Worm (Caenorhabditis elegans): ENCODE measurements around the gene F36H9.10.

Gene F36H9.10

DNA sequence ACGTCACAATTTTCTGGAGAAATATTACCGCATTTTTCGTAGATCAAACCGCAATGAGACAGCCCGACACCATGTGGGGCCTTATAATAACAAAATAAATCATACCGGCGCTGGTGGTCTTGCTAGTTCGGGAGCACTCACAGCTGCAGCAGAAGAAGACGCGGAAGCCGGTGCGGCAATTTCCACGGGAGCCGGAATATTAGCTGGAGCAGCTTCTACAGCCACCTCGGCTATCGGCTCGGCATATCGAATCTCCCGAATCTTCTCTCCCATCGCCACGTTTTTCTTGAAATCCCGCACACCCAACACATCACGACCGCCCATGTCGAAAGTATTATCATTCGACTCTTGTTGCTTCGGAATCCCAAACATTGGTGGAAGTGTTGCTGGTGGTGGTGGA, 26.5 kb downstream of the F36H9.10 start:
- TF ChIP-seq ztf-11 (tag; optimal IDR thresholded peaks at IDR 0.05), result no peak
- no peak for TF ChIP-seq mdl-1 (tag; optimal IDR thresholded peaks at IDR 0.05)
- no peak for TF ChIP-seq ceh-82 (tag; optimal IDR thresholded peaks at IDR 0.05)
- TF ChIP-seq aly-2 (tag; optimal IDR thresholded peaks at IDR 0.05), result no peak
- TF ChIP-seq sma-9 (GFP tag; optimal IDR thresholded peaks at IDR 0.05), result no peak
- TF ChIP-seq sma-9 (tag; optimal IDR thresholded peaks at IDR 0.05), result no peak
- no peak for TF ChIP-seq nhr-10 (tag; optimal IDR thresholded peaks at IDR 0.05)
- no peak for TF ChIP-seq nhr-11 (tag; optimal IDR thresholded peaks at IDR 0.05)
- TF ChIP-seq nhr-12 (tag; optimal IDR thresholded peaks at IDR 0.05), result no peak
- TF ChIP-seq nhr-237 (tag; optimal IDR thresholded peaks at IDR 0.05), result no peak
- no peak for TF ChIP-seq R02D3.7 (tag; optimal IDR thresholded peaks at IDR 0.05)
- no peak for TF ChIP-seq lin-39 (tag; optimal IDR thresholded peaks at IDR 0.05)
- no peak for TF ChIP-seq egl-27 (tag; optimal IDR thresholded peaks at IDR 0.05)
- no peak for TF ChIP-seq nhr-21 (tag; optimal IDR thresholded peaks at IDR 0.05)
- no peak for TF ChIP-seq F13H6.1 (tag; optimal IDR thresholded peaks at IDR 0.05)

DNA sequence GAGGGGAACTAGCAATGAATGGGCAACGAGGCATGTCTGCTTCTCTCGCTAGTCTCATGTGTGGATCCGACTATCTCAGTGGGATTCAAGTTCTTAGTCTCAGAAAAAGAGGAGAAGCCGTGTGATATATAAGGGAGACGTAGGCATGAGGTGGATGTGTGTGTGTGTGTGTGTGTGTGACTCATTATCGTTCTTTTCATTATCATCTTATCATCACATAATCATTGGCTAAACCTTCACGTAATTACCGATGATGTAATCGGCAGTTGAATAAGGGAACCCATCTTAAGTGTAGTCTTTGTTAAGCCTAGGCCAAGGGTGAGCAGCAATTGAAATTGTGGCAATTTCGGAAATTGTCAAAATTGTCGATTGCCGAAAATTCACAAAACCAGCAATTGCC, 32.0 kb downstream of the F36H9.10 start, which contains the start of gene Y32G9B.1:
Y32G9B.1 (minus strand) TSS at position 101 of the 400 bp plus-strand sequence.
- TF ChIP-seq Y55F3AM.14 (GFP tag; optimal IDR thresholded peaks at IDR 0.05) (no peak), fos-1 (tag; optimal IDR thresholded peaks at IDR 0.05) (peak; percentile 0), blmp-1 (tag; optimal IDR thresholded peaks at IDR 0.05; ENCODE audit: insufficient read depth) (peak; percentile 30), nhr-21 (tag; optimal IDR thresholded peaks at IDR 0.05) (peak; percentile 3)

DNA sequence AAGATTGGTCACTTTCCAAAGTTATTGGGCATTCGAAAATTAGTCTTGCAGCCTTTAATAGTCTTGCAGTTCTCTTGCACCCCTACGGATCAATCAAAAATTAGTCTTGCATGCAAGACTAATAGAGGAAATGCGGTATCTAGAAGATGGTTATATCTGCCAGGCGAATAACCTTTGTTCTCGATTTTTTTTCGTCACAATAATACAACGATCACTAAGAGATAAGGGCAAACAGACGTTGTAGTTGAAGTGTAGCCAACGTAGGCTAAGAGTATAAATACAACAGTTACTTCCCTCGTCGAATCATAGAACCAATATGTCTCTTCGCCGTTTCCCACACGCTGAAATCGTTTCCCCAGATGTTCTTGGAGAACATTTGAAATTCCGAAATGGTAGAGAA, 43.7 kb downstream of the F36H9.10 start, which contains the start of gene T10B5.8:
T10B5.8 (plus strand) TSS at position 301 of the 400 bp plus-strand sequence.
- no peak for TF ChIP-seq skn-1 (tag; optimal IDR thresholded peaks at IDR 0.05)
- TF ChIP-seq nhr-77 (tag; optimal IDR thresholded peaks at IDR 0.05), result no peak
- no peak for TF ChIP-seq gmeb-1 (tag; optimal IDR thresholded peaks at IDR 0.05)
- no peak for TF ChIP-seq unc-39 (tag; optimal IDR thresholded peaks at IDR 0.05)
- no peak for TF ChIP-seq Y55F3AM.14 (GFP tag; optimal IDR thresholded peaks at IDR 0.05)
- TF ChIP-seq zag-1 (tag; optimal IDR thresholded peaks at IDR 0.05), result no peak
- no peak for TF ChIP-seq fos-1 (tag; optimal IDR thresholded peaks at IDR 0.05)
- no peak for TF ChIP-seq unc-62 (GFP tag; optimal IDR thresholded peaks at IDR 0.05)
- TF ChIP-seq ztf-11 (tag; optimal IDR thresholded peaks at IDR 0.05), result no peak
- TF ChIP-seq snpc-4 (tag; optimal IDR thresholded peaks at IDR 0.05), result no peak

DNA sequence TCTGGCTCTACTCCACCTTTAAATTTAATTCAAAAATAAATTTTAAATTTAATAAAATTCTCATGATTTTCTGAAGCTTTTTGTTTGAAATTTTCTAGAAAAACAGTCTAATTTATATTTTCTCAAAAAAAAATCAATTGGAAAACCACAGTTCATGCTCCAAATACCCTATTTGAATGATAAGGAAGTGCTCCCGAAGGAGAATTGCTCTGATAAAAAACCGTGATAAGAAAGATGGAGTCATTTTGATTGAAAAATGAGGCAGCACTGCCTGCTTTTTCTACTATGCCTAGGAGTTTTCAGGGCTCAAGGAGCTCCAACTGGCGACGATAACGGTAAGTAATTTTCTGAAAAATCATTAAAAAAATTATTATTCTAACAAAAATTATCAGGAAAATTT, 48.0 kb downstream of the F36H9.10 start, which contains the start of gene T10B5.7:
T10B5.7 (plus strand) TSS at position 225 of the 400 bp plus-strand sequence.
- TF ChIP-seq unc-55 (GFP tag; optimal IDR thresholded peaks at IDR 0.05) (no peak), fos-1 (tag; optimal IDR thresholded peaks at IDR 0.05) (peak; percentile 86)

DNA sequence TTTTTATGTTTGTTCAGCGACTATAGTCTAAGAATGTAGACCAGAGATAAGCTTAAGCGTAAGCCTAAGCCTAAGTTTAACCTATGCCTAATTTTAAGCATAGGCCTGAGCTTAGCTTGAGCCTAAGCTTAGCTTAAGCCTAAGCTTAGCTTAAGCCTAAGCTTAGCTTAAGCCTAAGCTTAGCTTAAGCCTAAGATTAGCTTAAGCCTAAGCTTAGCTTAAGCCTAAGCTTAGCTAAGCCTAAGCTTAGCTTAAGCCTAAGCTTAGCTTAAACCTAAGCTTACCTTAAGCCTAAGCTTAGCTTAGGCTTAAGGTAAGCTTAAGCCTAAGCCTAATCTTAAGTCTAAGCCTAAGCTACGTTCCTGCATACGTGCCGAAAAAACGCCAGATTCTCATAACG, 50.6 kb downstream of the F36H9.10 start:
- TF ChIP-seq skn-1 (tag; optimal IDR thresholded peaks at IDR 0.05) (no peak), ztf-11 (tag; optimal IDR thresholded peaks at IDR 0.05) (no peak), nhr-237 (tag; optimal IDR thresholded peaks at IDR 0.05) (no peak), zag-1 (tag; optimal IDR thresholded peaks at IDR 0.05) (no peak)
